Worm (Caenorhabditis elegans): ENCODE measurements around the gene K01H12.4.
A peak's percentile ranks its signal among the peaks of the same experiment; 100 is the strongest.

K01H12.4 gene

ce11 chrIV:9672434-9672833 lies 40.4 kb upstream of the K01H12.4 start (continued):
- TF ChIP-seq rnt-1 (tag; optimal IDR thresholded peaks at IDR 0.05) (no peak), fos-1 (tag; optimal IDR thresholded peaks at IDR 0.05) (no peak), mdl-1 (tag; optimal IDR thresholded peaks at IDR 0.05) (peak in 1 of 2 experiments; percentile 41), ceh-90 (tag; optimal IDR thresholded peaks at IDR 0.05) (no peak), fkh-10 (GFP tag; optimal IDR thresholded peaks at IDR 0.05) (no peak), efl-1 (optimal IDR thresholded peaks at IDR 0.05) (no peak), efl-1 (GFP tag; optimal IDR thresholded peaks at IDR 0.05 in 1 of 2) (no peak), mep-1 (tag; optimal IDR thresholded peaks at IDR 0.05) (peak; percentile 43), skn-1 (tag; optimal IDR thresholded peaks at IDR 0.05) (no peak), unc-130 (tag; optimal IDR thresholded peaks at IDR 0.05) (no peak), isw-1 (GFP tag; IDR thresholded peaks at IDR 0.05) (no peak), alr-1 (tag; optimal IDR thresholded peaks at IDR 0.05; ENCODE audit: borderline replicate concordance) (no peak)

- no peak for TF ChIP-seq unc-86 (tag; optimal IDR thresholded peaks at IDR 0.05)
- no peak for TF ChIP-seq hlh-4 (tag; optimal IDR thresholded peaks at IDR 0.05)
- TF ChIP-seq nhr-90 (tag; optimal IDR thresholded peaks at IDR 0.05; ENCODE audit: poor library complexity): no peak
- TF ChIP-seq blmp-1 (tag; optimal IDR thresholded peaks at IDR 0.05): peak; percentile 30
- TF ChIP-seq lin-13 (GFP tag; optimal IDR thresholded peaks at IDR 0.05): no peak
- no peak for TF ChIP-seq sptf-1 (tag; optimal IDR thresholded peaks at IDR 0.05)
- TF ChIP-seq grh-1 (GFP tag; IDR thresholded peaks at IDR 0.05): no peak
- TF ChIP-seq pax-3 (tag; optimal IDR thresholded peaks at IDR 0.05): no peak
- TF ChIP-seq nhr-85 (tag): peak; percentile 59
- TF ChIP-seq isw-1 (GFP tag; IDR thresholded peaks at IDR 0.05): no peak
- TF ChIP-seq mef-2 (tag; optimal IDR thresholded peaks at IDR 0.05): no peak
- no peak for TF ChIP-seq swsn-7 (tag; optimal IDR thresholded peaks at IDR 0.05)
- no peak for TF ChIP-seq fkh-10 (GFP tag; optimal IDR thresholded peaks at IDR 0.05)
- no peak for TF ChIP-seq xbp-1 (tag; optimal IDR thresholded peaks at IDR 0.05)
- no peak for TF ChIP-seq unc-98 (GFP tag; IDR thresholded peaks at IDR 0.05)
Measured at ce11 chrIV:9673206-9673605, 39.7 kb upstream of the K01H12.4 start.

- TF ChIP-seq nhr-71 (tag; optimal IDR thresholded peaks at IDR 0.05) (peak; percentile 60), snu-23 (GFP tag; optimal IDR thresholded peaks at IDR 0.05) (no peak), isw-1 (GFP tag; IDR thresholded peaks at IDR 0.05) (no peak), unc-62 (GFP tag; optimal IDR thresholded peaks at IDR 0.05) (no peak), fkh-8 (tag; optimal IDR thresholded peaks at IDR 0.05) (peak; percentile 86), aly-2 (tag; optimal IDR thresholded peaks at IDR 0.05) (no peak), ztf-11 (tag; optimal IDR thresholded peaks at IDR 0.05) (no peak), ceh-63 (GFP tag; optimal IDR thresholded peaks at IDR 0.05) (no peak), blmp-1 (tag; optimal IDR thresholded peaks at IDR 0.05) (no peak), elt-3 (tag; optimal IDR thresholded peaks at IDR 0.05) (no peak), C04F5.9 (tag; optimal IDR thresholded peaks at IDR 0.05) (no peak), C34B4.2 (tag; optimal IDR thresholded peaks at IDR 0.05) (no peak), sptf-1 (tag; optimal IDR thresholded peaks at IDR 0.05) (no peak), lsy-2 (tag; optimal IDR thresholded peaks at IDR 0.05) (no peak), sup-37 (GFP tag; optimal IDR thresholded peaks at IDR 0.05) (no peak), mef-2 (tag; optimal IDR thresholded peaks at IDR 0.05) (no peak), lin-14 (GFP tag; optimal IDR thresholded peaks at IDR 0.05) (peak; percentile 53), pqm-1 (tag; optimal IDR thresholded peaks at IDR 0.05) (no peak), nhr-84 (tag; optimal IDR thresholded peaks at IDR 0.05) (no peak), alr-1 (tag; optimal IDR thresholded peaks at IDR 0.05; ENCODE audit: borderline replicate concordance) (no peak), C16A3.4 (tag; optimal IDR thresholded peaks at IDR 0.05) (no peak), ceh-88 (GFP tag; IDR thresholded peaks at IDR 0.05) (no peak), Y116A8C.19 (tag; optimal IDR thresholded peaks at IDR 0.05; ENCODE audit: borderline replicate concordance) (no peak), zag-1 (tag; optimal IDR thresholded peaks at IDR 0.05) (no peak), nhr-20 (tag; optimal IDR thresholded peaks at IDR 0.05) (peak; percentile 87), nhr-85 (tag) (peak; percentile 82), unc-86 (tag; optimal IDR thresholded peaks at IDR 0.05) (no peak), nhr-19 (GFP tag; conservative IDR thresholded peaks at IDR 0.05) (no peak), ztf-4 (tag; optimal IDR thresholded peaks at IDR 0.05) (no peak), egl-13 (tag; optimal IDR thresholded peaks at IDR 0.05) (peak; percentile 38), irx-1 (tag; optimal IDR thresholded peaks at IDR 0.05) (no peak), nhr-47 (tag; optimal IDR thresholded peaks at IDR 0.05) (peak; percentile 42)
Measured at ce11 chrIV:9673683-9674336, 39.1 kb upstream of the K01H12.4 start.

All from whole organism, L1 larva.